Worm (Caenorhabditis elegans) whole organism, late embryonic: ENCODE measurements around the gene acs-6.
A peak's percentile ranks its signal among the peaks of the same experiment; 100 is the strongest.

Source experiments
- K09A11.1 ChIP-seq: sonication (generic microtip); optimal IDR thresholded peaks from 2 replicates; lab custom pipeline; 2017; ENCODE audit warnings: antibody characterized with exemption, mild to moderate bottlenecking, missing genetic modification characterization, missing compliant biosample characterization; ENCODE audit not compliant: insufficient read depth
- ahr-1 ChIP-seq: sonication (generic microtip); optimal IDR thresholded peaks from 2 replicates; lab custom pipeline; 2016; ENCODE audit warnings: missing genetic modification characterization, missing compliant biosample characterization
- ceh-18 ChIP-seq: sonication (generic microtip); optimal IDR thresholded peaks from 2 replicates; lab custom pipeline; 2016; ENCODE audit warnings: missing genetic modification characterization, missing compliant biosample characterization
- ceh-19 ChIP-seq: fragments of 200-800 bp; sonication (Bioruptor generic); optimal IDR thresholded peaks from 2 replicates; lab custom pipeline; 2018; ENCODE audit warnings: mild to moderate bottlenecking, missing genetic modification characterization, missing compliant biosample characterization
- ceh-2 ChIP-seq: sonication (generic microtip); optimal IDR thresholded peaks from 2 replicates; lab custom pipeline; 2016; ENCODE audit warnings: missing genotype, missing genetic modification characterization, missing compliant biosample characterization
- ceh-22 ChIP-seq: sonication (generic microtip); optimal IDR thresholded peaks from 2 replicates; lab custom pipeline; 2017; ENCODE audit warnings: missing biosample characterization, missing genetic modification characterization
- ceh-24 ChIP-seq: sonication (generic microtip); optimal IDR thresholded peaks from 2 replicates; lab custom pipeline; 2016; ENCODE audit warnings: mild to moderate bottlenecking, missing genetic modification characterization, missing compliant biosample characterization
- ceh-48 ChIP-seq: sonication (generic microtip); optimal IDR thresholded peaks from 2 replicates; lab custom pipeline; 2016; ENCODE audit warnings: missing genetic modification characterization, inconsistent platforms, missing compliant biosample characterization
- dve-1 ChIP-seq: sonication (generic microtip); optimal IDR thresholded peaks from 2 replicates; lab custom pipeline; 2017; ENCODE audit warnings: antibody characterized with exemption, mild to moderate bottlenecking, missing genetic modification characterization, missing compliant biosample characterization
- elt-2 ChIP-seq: sonication (generic microtip); optimal IDR thresholded peaks from 2 replicates; lab custom pipeline; 2016; ENCODE audit warnings: missing genetic modification reagents, missing genetic modification characterization, missing compliant biosample characterization
- elt-4 ChIP-seq: sonication (generic microtip); optimal IDR thresholded peaks from 2 replicates; lab custom pipeline; 2016; ENCODE audit warnings: missing genetic modification characterization, missing compliant biosample characterization
- ets-4 ChIP-seq: sonication (generic microtip); optimal IDR thresholded peaks from 2 replicates; lab custom pipeline; 2016; ENCODE audit warnings: missing genetic modification characterization, missing compliant biosample characterization
- fax-1 ChIP-seq: sonication (generic microtip); optimal IDR thresholded peaks from 2 replicates; lab custom pipeline; 2016; ENCODE audit warnings: missing genotype, missing genetic modification characterization, missing compliant biosample characterization
- fkh-10 ChIP-seq: fragments of 150-350 bp; optimal IDR thresholded peaks from 2 replicates; lab custom pipeline; 2014; ENCODE audit warnings: missing biosample characterization, missing genetic modification reagents, missing genetic modification characterization
- fkh-6 ChIP-seq: sonication (generic microtip); optimal IDR thresholded peaks from 2 replicates; lab custom pipeline; 2016; ENCODE audit warnings: missing genetic modification characterization, missing compliant biosample characterization
- gmeb-2 ChIP-seq: sonication (generic microtip); optimal IDR thresholded peaks from 2 replicates; lab custom pipeline; 2016; ENCODE audit warnings: missing genetic modification characterization, inconsistent platforms, missing compliant biosample characterization
- hlh-13 ChIP-seq: fragments of 200-800 bp; sonication (Bioruptor generic); optimal IDR thresholded peaks from 2 replicates; lab custom pipeline; 2018; ENCODE audit warnings: mild to moderate bottlenecking, missing genetic modification characterization, missing compliant biosample characterization
- hlh-15 ChIP-seq: sonication (generic microtip); optimal IDR thresholded peaks from 2 replicates; lab custom pipeline; 2016; ENCODE audit warnings: missing genetic modification characterization, missing compliant biosample characterization
- hlh-30 ChIP-seq: sonication (generic microtip); optimal IDR thresholded peaks from 2 replicates; lab custom pipeline; 2017; ENCODE audit warnings: antibody characterized with exemption, missing genetic modification characterization, missing compliant biosample characterization; ENCODE audit not compliant: insufficient read depth
- hlh-8 ChIP-seq: sonication (generic microtip); optimal IDR thresholded peaks from 2 replicates; lab custom pipeline; 2016; ENCODE audit warnings: missing genotype, missing genetic modification characterization, missing compliant biosample characterization
- lim-6 ChIP-seq: sonication (generic microtip); optimal IDR thresholded peaks from 2 replicates; lab custom pipeline; 2016; ENCODE audit warnings: missing genetic modification characterization, missing compliant biosample characterization
- madf-2 ChIP-seq: sonication (generic microtip); optimal IDR thresholded peaks from 2 replicates; lab custom pipeline; 2017; ENCODE audit warnings: missing genetic modification characterization, missing compliant biosample characterization
- nfya-1 ChIP-seq: sonication (generic microtip); optimal IDR thresholded peaks from 2 replicates; lab custom pipeline; 2017; ENCODE audit warnings: missing genetic modification characterization, mild to moderate bottlenecking, missing compliant biosample characterization, antibody characterized with exemption, moderate library complexity
- nhr-11 ChIP-seq: fragments of 150-350 bp; optimal IDR thresholded peaks from 2 replicates; lab custom pipeline; 2014; ENCODE audit warnings: missing biosample characterization, missing genetic modification characterization
- nhr-232 ChIP-seq: sonication (generic microtip); optimal IDR thresholded peaks from 2 replicates; lab custom pipeline; 2016; ENCODE audit warnings: missing genetic modification characterization, missing compliant biosample characterization
- npax-4 ChIP-seq: sonication (generic microtip); optimal IDR thresholded peaks from 2 replicates; lab custom pipeline; 2016; ENCODE audit warnings: missing genetic modification characterization, missing compliant biosample characterization
- pha-2 ChIP-seq: sonication (generic microtip); optimal IDR thresholded peaks from 2 replicates; lab custom pipeline; 2017; ENCODE audit warnings: mild to moderate bottlenecking, missing genetic modification characterization, missing compliant biosample characterization
- sox-4 ChIP-seq: sonication (generic microtip); optimal IDR thresholded peaks from 2 replicates; lab custom pipeline; 2017; ENCODE audit warnings: mild to moderate bottlenecking, missing genetic modification characterization, inconsistent platforms, missing compliant biosample characterization
- syd-9 ChIP-seq: sonication (generic microtip); optimal IDR thresholded peaks from 2 replicates; lab custom pipeline; 2016; ENCODE audit warnings: mild to moderate bottlenecking, missing genetic modification characterization, moderate library complexity, missing compliant biosample characterization
- tbx-2 ChIP-seq: sonication (generic microtip); optimal IDR thresholded peaks from 2 replicates; lab custom pipeline; 2016; ENCODE audit warnings: missing genetic modification characterization, missing compliant biosample characterization
- tbx-7 ChIP-seq: sonication (generic microtip); optimal IDR thresholded peaks from 2 replicates; lab custom pipeline; 2016; ENCODE audit warnings: missing genotype, missing genetic modification characterization, missing compliant biosample characterization
- ttx-3 ChIP-seq: sonication (generic microtip); optimal IDR thresholded peaks from 2 replicates; lab custom pipeline; 2016; ENCODE audit warnings: missing genetic modification reagents, missing genetic modification characterization, missing compliant biosample characterization
- unc-3 ChIP-seq, 2 experiments: fragments of 200-800 bp in 1 of 2; sonication (Bioruptor generic) in 1 of 2; sonication (generic microtip) in 1 of 2; conservative IDR thresholded peaks in 1 of 2; optimal IDR thresholded peaks in 1 of 2; 2 replicates each; pipeline versions ENCODE4 v1.3.6 to Lab custom; 2016 to 2022; ENCODE audit warnings: missing compliant biosample characterization in 2 of 2, missing genetic modification characterization in 2 of 2, missing genetic modification reagents in 1 of 2
- unc-55 ChIP-seq: sonication (generic microtip); optimal IDR thresholded peaks from 2 replicates; lab custom pipeline; 2017; ENCODE audit warnings: missing biosample characterization, missing genetic modification reagents, missing genetic modification characterization
- zip-5 ChIP-seq: sonication (generic microtip); optimal IDR thresholded peaks from 2 replicates; lab custom pipeline; 2016; ENCODE audit warnings: missing genetic modification characterization, missing compliant biosample characterization

acs-6 gene

DNA sequence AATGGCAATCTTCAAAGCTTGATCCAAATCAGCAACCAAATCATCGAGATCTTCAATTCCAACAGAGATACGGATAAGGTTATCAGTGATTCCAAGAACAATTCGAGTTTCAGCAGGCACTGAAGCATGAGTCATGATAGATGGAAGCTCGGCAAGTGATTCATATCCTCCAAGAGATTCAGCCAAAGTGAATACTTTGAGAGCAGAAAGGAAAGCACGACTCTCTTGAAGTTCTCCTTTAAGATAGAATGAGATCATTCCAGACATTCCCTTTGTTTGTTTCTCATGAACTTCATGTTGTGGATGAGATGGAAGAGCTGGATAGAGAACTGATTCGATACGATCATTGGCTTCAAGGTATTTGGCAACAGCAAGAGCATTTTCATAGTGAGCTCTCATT lies 5.5 kb upstream of the acs-6 start:
- TF ChIP-seq fkh-10 = no peak
- TF ChIP-seq tbx-7 (tag; lab: Kevin White, UChicago) = no peak
- no peak for TF ChIP-seq sox-4
- TF ChIP-seq nfya-1 (tag; lab: Kevin White, UChicago) = no peak
- TF ChIP-seq elt-4 = no peak
- no peak for TF ChIP-seq ceh-18 (tag; lab: Kevin White, UChicago)
- no peak for TF ChIP-seq ets-4 (tag; lab: Kevin White, UChicago)
- no peak for TF ChIP-seq hlh-8 (tag; lab: Kevin White, UChicago)
- TF ChIP-seq nhr-232 (tag; lab: Kevin White, UChicago) = no peak
- TF ChIP-seq hlh-13 (GFP tag; lab: Kevin White, UChicago) = no peak

DNA sequence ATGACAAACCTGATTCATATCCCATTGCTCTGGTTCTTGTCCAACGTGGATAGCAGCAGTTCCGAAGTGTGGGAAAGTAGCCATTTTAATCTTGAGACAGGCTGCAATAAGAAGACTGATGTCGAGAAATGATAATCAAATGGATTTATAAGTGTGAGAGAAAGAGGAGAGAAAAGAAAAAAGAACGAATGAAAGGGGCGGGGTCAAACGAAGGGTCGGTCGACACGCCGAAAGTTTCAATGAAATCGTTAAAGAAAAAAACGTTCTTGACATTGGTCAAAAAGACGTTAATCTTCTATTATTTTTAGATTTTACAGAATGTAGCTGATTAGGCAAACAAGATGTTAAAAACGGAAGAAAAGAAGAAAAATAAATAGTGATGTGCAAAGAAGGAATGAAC lies 4.0 kb upstream of the acs-6 start, which contains the start of gene cth-2:
cth-2 (minus strand) TSS at position 101 of the 400 bp plus-strand sequence.
- TF ChIP-seq ceh-22 (tag; lab: Kevin White, UChicago) = no peak
- TF ChIP-seq madf-2 = no peak
- TF ChIP-seq hlh-30 (tag; lab: Kevin White, UChicago) = no peak
- no peak for TF ChIP-seq dve-1
- TF ChIP-seq K09A11.1 (tag; lab: Kevin White, UChicago) = no peak
- no peak for TF ChIP-seq tbx-2 (tag; lab: Kevin White, UChicago)
- TF ChIP-seq unc-55 (GFP tag; lab: Kevin White, UChicago) = no peak
- TF ChIP-seq unc-3 (GFP tag; conservative IDR thresholded peaks at IDR 0.05; lab: Robert Waterston, UW) = no peak
- TF ChIP-seq unc-3 (tag; optimal IDR thresholded peaks at IDR 0.05; lab: Kevin White, UChicago) = no peak
- TF ChIP-seq nhr-11 = no peak
- TF ChIP-seq ceh-48 (tag; lab: Kevin White, UChicago) = no peak
- no peak for TF ChIP-seq gmeb-2 (tag; lab: Kevin White, UChicago)
- TF ChIP-seq ceh-2 (tag; lab: Kevin White, UChicago) = no peak
- TF ChIP-seq ttx-3 (tag; lab: Kevin White, UChicago) = no peak
- TF ChIP-seq elt-2 (tag; lab: Kevin White, UChicago) = no peak
- no peak for TF ChIP-seq zip-5 (tag; lab: Kevin White, UChicago)

DNA sequence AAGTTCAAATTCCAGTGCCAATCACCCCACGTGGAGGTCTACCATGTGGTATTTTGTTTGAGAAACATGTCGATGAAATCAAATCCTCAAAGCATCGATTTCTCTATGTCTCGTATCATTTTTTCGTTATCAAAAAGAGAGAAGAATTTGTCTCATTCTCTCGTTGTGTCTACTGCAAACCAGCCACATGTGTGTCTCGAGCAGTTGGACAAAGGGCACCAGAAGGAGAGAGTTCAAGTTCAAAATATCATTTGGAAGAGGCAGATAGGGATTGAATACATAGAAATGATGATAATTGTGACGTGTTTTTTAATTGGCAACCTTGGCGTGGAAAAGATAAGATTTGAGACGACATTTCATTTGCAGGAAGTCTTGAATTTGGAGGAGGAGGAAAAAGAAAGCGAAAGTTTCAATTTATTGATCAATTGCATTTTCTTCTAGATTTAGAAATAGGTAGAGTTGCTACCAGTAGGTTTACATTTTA lies 2.5 kb upstream of the acs-6 start:
- TF ChIP-seq elt-2 (tag; lab: Kevin White, UChicago) (peak; percentile 38), hlh-15 (tag; lab: Kevin White, UChicago) (no peak)
- TF ChIP-seq, all 69 proteins: peak for 1

DNA sequence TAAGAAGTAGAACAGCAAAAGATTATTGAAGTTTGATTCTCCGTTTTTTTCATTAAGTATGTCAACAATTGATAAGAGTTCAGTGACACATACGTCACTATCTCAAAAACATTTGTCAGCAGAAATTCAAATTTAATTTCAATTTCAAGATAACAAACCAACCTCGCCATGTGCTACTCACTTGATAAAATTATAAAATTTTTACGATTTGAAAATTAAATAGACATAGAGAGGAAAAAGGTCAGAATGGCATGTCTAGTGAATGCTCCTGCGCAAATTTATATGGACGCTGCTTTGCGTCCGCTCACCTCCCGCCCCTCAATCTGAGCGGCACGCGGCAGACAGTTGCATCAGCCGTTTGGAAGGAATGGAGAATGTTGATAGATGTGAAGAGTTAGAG lies 1.6 kb upstream of the acs-6 start:
- no peak for TF ChIP-seq ceh-19 (GFP tag; lab: Kevin White, UChicago)
- TF ChIP-seq elt-2 (tag; lab: Kevin White, UChicago) = peak; percentile 34
- no peak for TF ChIP-seq dve-1
- no peak for TF ChIP-seq unc-55 (GFP tag; lab: Kevin White, UChicago)
- TF ChIP-seq lim-6 (tag; lab: Kevin White, UChicago) = no peak

DNA sequence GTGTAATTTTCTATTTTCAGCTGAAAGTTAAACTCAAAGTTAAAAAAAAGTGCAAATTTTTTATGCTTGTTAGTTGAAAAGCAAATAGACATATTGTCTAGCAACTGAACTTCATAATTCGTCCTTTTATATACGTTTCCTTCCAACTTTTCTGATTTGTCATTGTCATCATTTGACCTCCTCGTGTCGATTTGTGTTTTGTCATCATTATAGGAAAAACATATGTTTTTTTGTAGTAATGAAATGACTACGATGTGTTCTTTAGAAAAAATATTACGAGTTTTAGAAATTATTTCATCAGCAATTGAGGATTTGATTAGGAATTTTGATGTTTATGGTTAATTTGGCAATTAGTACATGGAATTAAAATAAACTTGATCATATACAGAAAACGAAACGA lies 1.0 kb upstream of the acs-6 start:
- TF ChIP-seq ceh-48 (tag; lab: Kevin White, UChicago) (no peak), elt-2 (tag; lab: Kevin White, UChicago) (no peak), ceh-24 (tag; lab: Kevin White, UChicago) (no peak), syd-9 (no peak), nhr-11 (no peak), pha-2 (tag; lab: Kevin White, UChicago) (no peak), fax-1 (no peak), fkh-6 (tag; lab: Kevin White, UChicago) (no peak), npax-4 (tag; lab: Kevin White, UChicago) (no peak), ahr-1 (tag; lab: Kevin White, UChicago) (no peak), ceh-18 (tag; lab: Kevin White, UChicago) (no peak)
